Fruit fly (Drosophila melanogaster) whole organism, embryonic: ENCODE measurements around the gene kay.

Source experiments
- ATbp ChIP-seq: fragments of 200-800 bp; sonication (Bioruptor generic); optimal IDR thresholded peaks from 2 replicates; lab custom pipeline; 2017; ENCODE audit warnings: missing biosample characterization, mild to moderate bottlenecking, missing genetic modification characterization, missing genetic modification reagents
- Antp ChIP-seq: fragments of 200-800 bp; sonication (Bioruptor generic); optimal IDR thresholded peaks from 3 replicates; lab custom pipeline; 2016; ENCODE audit warnings: missing biosample characterization, missing genetic modification characterization
- Asciz ChIP-seq: fragments of 200-800 bp; sonication (Bioruptor generic); optimal IDR thresholded peaks from 2 replicates; lab custom pipeline; 2017; ENCODE audit warnings: missing biosample characterization, mild to moderate bottlenecking, missing genetic modification characterization, missing genetic modification reagents
- BEAF-32 ChIP-seq: fragments of 200-800 bp; sonication (Bioruptor generic); optimal IDR thresholded peaks from 3 replicates; lab custom pipeline; 2017; ENCODE audit warnings: missing biosample characterization, missing genetic modification characterization, mild to moderate bottlenecking, moderate library complexity, missing genetic modification reagents
- CG10209 ChIP-seq: fragments of 200-800 bp; sonication (Bioruptor generic); optimal IDR thresholded peaks from 3 replicates; lab custom pipeline; 2017; ENCODE audit warnings: missing biosample characterization, mild to moderate bottlenecking, missing genetic modification characterization, missing genetic modification reagents
- CG11398 ChIP-seq: fragments of 200-800 bp; sonication (Bioruptor generic); optimal IDR thresholded peaks from 2 replicates; lab custom pipeline; 2016; ENCODE audit warnings: missing biosample characterization, missing genetic modification characterization
- CG13775 ChIP-seq: fragments of 200-800 bp; sonication (Bioruptor generic); optimal IDR thresholded peaks from 3 replicates; lab custom pipeline; 2017; ENCODE audit warnings: missing biosample characterization, mild to moderate bottlenecking, missing genetic modification characterization
- CG14441 ChIP-seq: fragments of 200-800 bp; sonication (Bioruptor generic); IDR thresholded peaks from 2 replicates; pipeline ENCODE4 v1.3.6; 2022; ENCODE audit warnings: missing biosample characterization, missing genetic modification characterization
- CG16815 ChIP-seq: fragments of 200-800 bp; sonication (Bioruptor generic); optimal IDR thresholded peaks from 3 replicates; lab custom pipeline; 2017; ENCODE audit warnings: missing biosample characterization, mild to moderate bottlenecking, missing genetic modification characterization
- CG31388 ChIP-seq: fragments of 200-800 bp; sonication (Bioruptor generic); optimal IDR thresholded peaks from 2 replicates; lab custom pipeline; 2016; ENCODE audit warnings: missing biosample characterization, missing genetic modification characterization
- CG31441 ChIP-seq: fragments of 200-800 bp; sonication (Bioruptor generic); IDR thresholded peaks from 2 replicates; pipeline ENCODE4 v1.3.6; 2022; ENCODE audit warnings: missing biosample characterization, missing genetic modification characterization
- CG33557 ChIP-seq: fragments of 200-800 bp; sonication (Bioruptor generic); optimal IDR thresholded peaks from 2 replicates; lab custom pipeline; 2019; ENCODE audit warnings: missing biosample characterization, mild to moderate bottlenecking, missing genetic modification characterization, moderate library complexity
- CG34224 ChIP-seq: fragments of 200-800 bp; sonication (Bioruptor generic); IDR thresholded peaks from 3 replicates; pipeline ENCODE4 v1.3.6; 2022; ENCODE audit warnings: missing biosample characterization, missing genetic modification characterization; ENCODE audit not compliant: partially characterized antibody
- CG3726 ChIP-seq: fragments of 200-800 bp; sonication (Bioruptor generic); IDR thresholded peaks from 3 replicates; pipeline ENCODE4, ENCODE4 v1.3.6; 2022; ENCODE audit warnings: missing biosample characterization, missing genetic modification characterization
- CG3995 ChIP-seq: fragments of 200-800 bp; sonication (Bioruptor generic); optimal IDR thresholded peaks from 3 replicates; lab custom pipeline; 2016; ENCODE audit warnings: missing biosample characterization, missing genetic modification characterization
- CG6683 ChIP-seq: fragments of 200-800 bp; sonication (Bioruptor generic); optimal IDR thresholded peaks from 2 replicates; lab custom pipeline; 2017; ENCODE audit warnings: missing biosample characterization, mild to moderate bottlenecking, missing genetic modification characterization, missing genetic modification reagents
- CG7786 ChIP-seq: fragments of 200-800 bp; sonication (Bioruptor generic); optimal IDR thresholded peaks from 2 replicates; lab custom pipeline; 2016; ENCODE audit warnings: missing biosample characterization, missing genetic modification characterization
- CG8944 ChIP-seq: fragments of 200-800 bp; sonication (Bioruptor generic); optimal IDR thresholded peaks from 3 replicates; lab custom pipeline; 2016; ENCODE audit warnings: missing biosample characterization, missing genetic modification characterization
- Camta ChIP-seq: fragments of 200-800 bp; sonication (Bioruptor generic); optimal IDR thresholded peaks from 2 replicates; lab custom pipeline; 2016; ENCODE audit warnings: missing biosample characterization, missing genetic modification characterization
- CrebB ChIP-seq: fragments of 200-800 bp; sonication (Bioruptor generic); optimal IDR thresholded peaks from 3 replicates; lab custom pipeline; 2018; ENCODE audit warnings: missing biosample characterization, mild to moderate bottlenecking, missing genetic modification characterization
- E2f1 ChIP-seq: fragments of 200-800 bp; sonication (Bioruptor generic); IDR thresholded peaks from 2 replicates; pipeline ENCODE4 v1.3.6; 2022; ENCODE audit warnings: missing biosample characterization, missing genetic modification characterization
- ERR ChIP-seq: fragments of 200-800 bp; sonication (Bioruptor generic); optimal IDR thresholded peaks from 2 replicates; lab custom pipeline; 2016; ENCODE audit warnings: missing biosample characterization, missing genetic modification characterization
- Fer3 ChIP-seq: fragments of 200-800 bp; sonication (Bioruptor generic); optimal IDR thresholded peaks from 2 replicates; lab custom pipeline; 2018; ENCODE audit warnings: missing biosample characterization, mild to moderate bottlenecking, missing genetic modification characterization, moderate library complexity
- Gug ChIP-seq: fragments of 200-800 bp; sonication (Bioruptor generic); IDR thresholded peaks from 4 replicates; pipeline ENCODE4 v1.3.6; 2022; ENCODE audit warnings: missing biosample characterization, missing genetic modification characterization
- H2.0 ChIP-seq: fragments of 200-800 bp; sonication (Bioruptor generic); IDR thresholded peaks from 2 replicates; pipeline ENCODE4 v1.3.6; 2022; ENCODE audit warnings: missing biosample characterization, missing genetic modification characterization
- HLH3B ChIP-seq: fragments of 200-800 bp; sonication (Bioruptor generic); IDR thresholded peaks from 2 replicates; pipeline ENCODE4 v1.3.6; 2022; ENCODE audit warnings: missing biosample characterization, missing genetic modification characterization
- Lhr ChIP-seq: fragments of 200-800 bp; sonication (Bioruptor generic); optimal IDR thresholded peaks from 3 replicates; lab custom pipeline; 2017; ENCODE audit warnings: mild to moderate bottlenecking, missing biosample characterization, missing genetic modification reagents, missing genetic modification characterization
- Six4 ChIP-seq: fragments of 200-800 bp; sonication (Bioruptor generic); optimal IDR thresholded peaks from 2 replicates; lab custom pipeline; 2016; ENCODE audit warnings: missing biosample characterization, missing genetic modification characterization
- Sox100B ChIP-seq: fragments of 200-800 bp; sonication (Bioruptor generic); optimal IDR thresholded peaks from 3 replicates; lab custom pipeline; 2018; ENCODE audit warnings: missing biosample characterization, mild to moderate bottlenecking, missing genetic modification characterization
- Vsx1 ChIP-seq: fragments of 200-800 bp; sonication (Bioruptor generic); optimal IDR thresholded peaks from 2 replicates; lab custom pipeline; 2017; ENCODE audit warnings: missing biosample characterization, mild to moderate bottlenecking, missing genetic modification characterization, missing genetic modification reagents
- Xbp1 ChIP-seq: fragments of 200-800 bp; sonication (Bioruptor generic); optimal IDR thresholded peaks from 3 replicates; lab custom pipeline; 2016; ENCODE audit warnings: missing biosample characterization, mild to moderate bottlenecking, missing genetic modification characterization
- ap ChIP-seq: fragments of 200-800 bp; sonication (Bioruptor generic); IDR thresholded peaks from 2 replicates; pipeline ENCODE4 v1.3.6; 2022; ENCODE audit warnings: missing biosample characterization, missing genetic modification characterization
- cato ChIP-seq: fragments of 200-800 bp; sonication (Bioruptor generic); optimal IDR thresholded peaks from 2 replicates; lab custom pipeline; 2016; ENCODE audit warnings: missing biosample characterization, missing genetic modification characterization, borderline replicate concordance
- croc ChIP-seq: fragments of 200-800 bp; sonication (Bioruptor generic); conservative IDR thresholded peaks from 3 replicates; pipeline ENCODE4 v1.3.6; 2022; ENCODE audit warnings: missing biosample characterization, missing genetic modification characterization
- emc ChIP-seq: fragments of 200-800 bp; sonication (Bioruptor generic); optimal IDR thresholded peaks from 2 replicates; lab custom pipeline; 2016; ENCODE audit warnings: missing biosample characterization, missing genetic modification characterization
- eyg ChIP-seq: fragments of 200-800 bp; sonication (Bioruptor generic); optimal IDR thresholded peaks from 3 replicates; lab custom pipeline; 2016; ENCODE audit warnings: missing biosample characterization, missing genetic modification characterization
- gfzf ChIP-seq: fragments of 200-800 bp; sonication (Bioruptor generic); optimal IDR thresholded peaks from 2 replicates; lab custom pipeline; 2016; ENCODE audit warnings: missing biosample characterization, mild to moderate bottlenecking, missing genetic modification characterization, moderate library complexity
- hth ChIP-seq: fragments of >200 bp; optimal IDR thresholded peaks from 2 replicates; lab custom pipeline; 2017; ENCODE audit warnings: inconsistent platforms
- kay ChIP-seq: fragments of 200-800 bp; sonication (Bioruptor generic); optimal IDR thresholded peaks from 2 replicates; lab custom pipeline; 2016; ENCODE audit warnings: missing biosample characterization, missing genetic modification characterization
- ken ChIP-seq: fragments of 200-800 bp; sonication (Bioruptor generic); IDR thresholded peaks from 3 replicates; pipeline ENCODE4 v1.3.6; 2022; ENCODE audit warnings: missing biosample characterization, missing genetic modification characterization
- klu ChIP-seq: fragments of 200-800 bp; sonication (Bioruptor generic); IDR thresholded peaks from 2 replicates; pipeline ENCODE4 v1.3.6; 2022; ENCODE audit warnings: missing biosample characterization, missing genetic modification characterization
- lola ChIP-seq, 3 experiments: fragments of >200 bp in 2 of 3; fragments of 200-800 bp in 1 of 3; sonication (Bioruptor generic) in 1 of 3; optimal IDR thresholded peaks; 2 replicates each; lab custom pipeline; 2017 to 2019; ENCODE audit warnings: missing biosample characterization in 3 of 3, missing genetic modification characterization in 3 of 3, mild to moderate bottlenecking in 1 of 3, moderate library complexity in 1 of 3
- mld ChIP-seq: fragments of 200-800 bp; sonication (Bioruptor generic); IDR thresholded peaks from 3 replicates; pipeline ENCODE4 v1.3.6; 2022; ENCODE audit warnings: missing biosample characterization, missing genetic modification characterization; ENCODE audit not compliant: partially characterized antibody
- nmo ChIP-seq: fragments of 200-800 bp; sonication (Bioruptor generic); optimal IDR thresholded peaks from 2 replicates; lab custom pipeline; 2018; ENCODE audit warnings: missing biosample characterization, mild to moderate bottlenecking, missing genetic modification characterization, moderate library complexity
- p53 ChIP-seq: fragments of 200-800 bp; sonication (Bioruptor generic); optimal IDR thresholded peaks from 2 replicates; lab custom pipeline; 2016; ENCODE audit warnings: missing biosample characterization, missing genetic modification characterization
- pan ChIP-seq, 4 experiments: fragments of >200 bp in 3 of 4; fragments of 200-800 bp in 1 of 4; sonication (Bioruptor generic) in 1 of 4; optimal IDR thresholded peaks in 3 of 4; IDR thresholded peaks in 1 of 4; 2 replicates each; pipeline versions ENCODE4 v1.3.6 to Lab custom; 2017 to 2022; ENCODE audit warnings: missing biosample characterization in 2 of 4, missing genetic modification characterization in 2 of 4, mixed read lengths in 1 of 4
- sim ChIP-seq: fragments of 200-800 bp; sonication (Bioruptor generic); IDR thresholded peaks from 2 replicates; pipeline ENCODE4 v1.3.6; 2022; ENCODE audit warnings: missing biosample characterization, missing genetic modification characterization
- slbo ChIP-seq: fragments of 200-800 bp; sonication (Bioruptor generic); IDR thresholded peaks from 2 replicates; pipeline ENCODE4 v1.3.6; 2022; ENCODE audit warnings: missing biosample characterization, missing genetic modification characterization
- ssp ChIP-seq: fragments of 200-800 bp; sonication (Bioruptor generic); IDR thresholded peaks from 2 replicates; pipeline ENCODE4 v1.3.6; 2022; ENCODE audit warnings: missing biosample characterization, missing genetic modification characterization
- wdn ChIP-seq: fragments of 200-800 bp; sonication (Bioruptor generic); IDR thresholded peaks from 2 replicates; pipeline ENCODE4 v1.3.6; 2022; ENCODE audit warnings: missing biosample characterization, missing genetic modification characterization

Gene kay

dm6 chr3R:29736678-29737093, 29.1 kb upstream of the kay start, which contains the start of the genes CG7601 and CIA30 (continued):
- TF ChIP-seq CG10209 (GFP tag; lab: Kevin White, UChicago), result peak; percentile 97
- peak; percentile 99 for TF ChIP-seq Antp (GFP tag; lab: Kevin White, UChicago)
- TF ChIP-seq slbo (GFP tag; lab: Robert Waterston, UW), result peak; percentile 100
- TF ChIP-seq E2f1, result peak; percentile 100
- peak; percentile 99 for TF ChIP-seq CG7786 (GFP tag; lab: Kevin White, UChicago)
- TF ChIP-seq p53 (GFP tag; lab: Kevin White, UChicago), result peak; percentile 95
- peak; percentile 99 for TF ChIP-seq Six4 (GFP tag; lab: Kevin White, UChicago)
- peak; percentile 89 for TF ChIP-seq Lhr (GFP tag; lab: Kevin White, UChicago)
- peak; percentile 92 for TF ChIP-seq Vsx1 (GFP tag; lab: Kevin White, UChicago)
- TF ChIP-seq CG6683 (GFP tag; lab: Kevin White, UChicago), result peak; percentile 93
- peak; percentile 29 for TF ChIP-seq BEAF-32 (GFP tag; lab: Kevin White, UChicago)
- peak; percentile 96 for TF ChIP-seq CG11398 (GFP tag; lab: Kevin White, UChicago)
- peak; percentile 100 for TF ChIP-seq ken (GFP tag; lab: Robert Waterston, UW)
- TF ChIP-seq pan (optimal IDR thresholded peaks at IDR 0.05; lab: Kevin White, UChicago), result no peak
- peak in 1 of 2 experiments; percentile 100 for TF ChIP-seq pan (GFP tag; optimal IDR thresholded peaks at IDR 0.05 in 1 of 2, IDR thresholded peaks at IDR 0.05 in 1 of 2)
- TF ChIP-seq ATbp (GFP tag; lab: Kevin White, UChicago), result peak; percentile 96
- TF ChIP-seq ssp (GFP tag; lab: Robert Waterston, UW), result peak; percentile 98
- TF ChIP-seq lola (GFP tag; optimal IDR thresholded peaks at IDR 0.05; lab: Kevin White, UChicago), result peak in 1 of 3 experiments; percentile 93
- no peak for TF ChIP-seq mld (GFP tag; lab: Robert Waterston, UW)
- peak; percentile 98 for TF ChIP-seq ERR (GFP tag; lab: Kevin White, UChicago)
- peak; percentile 99 for TF ChIP-seq CG8944 (GFP tag; lab: Kevin White, UChicago)
- TF ChIP-seq CG3995 (GFP tag; lab: Kevin White, UChicago), result peak; percentile 86
- peak; percentile 99 for TF ChIP-seq nmo
- peak; percentile 99 for TF ChIP-seq Xbp1 (GFP tag; lab: Kevin White, UChicago)
- peak; percentile 100 for TF ChIP-seq wdn
- TF ChIP-seq gfzf (GFP tag; lab: Kevin White, UChicago), result peak; percentile 40
- peak; percentile 99 for TF ChIP-seq sim (GFP tag; lab: Robert Waterston, UW)
- no peak for TF ChIP-seq hth
- peak; percentile 99 for TF ChIP-seq Fer3 (tag; lab: Kevin White, UChicago)
- peak; percentile 93 for TF ChIP-seq CrebB (tag; lab: Kevin White, UChicago)
- TF ChIP-seq Sox100B (GFP tag; lab: Kevin White, UChicago), result peak; percentile 97
- peak; percentile 100 for TF ChIP-seq H2.0
- TF ChIP-seq HLH3B (GFP tag; lab: Robert Waterston, UW), result peak; percentile 100
- peak; percentile 97 for TF ChIP-seq emc (GFP tag; lab: Kevin White, UChicago)
- TF ChIP-seq Camta (GFP tag; lab: Kevin White, UChicago), result peak; percentile 99
- peak; percentile 100 for TF ChIP-seq CG14441
- TF ChIP-seq CG16815, result peak; percentile 97
- peak; percentile 100 for TF ChIP-seq ap (GFP tag; lab: Robert Waterston, UW)
- TF ChIP-seq cato (GFP tag; lab: Kevin White, UChicago), result peak; percentile 94
- peak; percentile 98 for TF ChIP-seq CG31388
- peak; percentile 95 for TF ChIP-seq Asciz (GFP tag; lab: Kevin White, UChicago)
- 0 out of 3 replicates have a peak, but pooled peaks have one; percentile 47 for TF ChIP-seq CG34224 (GFP tag; lab: Robert Waterston, UW)
- no peak for TF ChIP-seq CG31441
- TF ChIP-seq klu (GFP tag; lab: Robert Waterston, UW), result peak; percentile 100
- TF ChIP-seq kay (GFP tag; lab: Kevin White, UChicago), result peak; percentile 98
- TF ChIP-seq croc (GFP tag; lab: Robert Waterston, UW), result peak; percentile 100
- peak; percentile 100 for TF ChIP-seq CG3726 (GFP tag; lab: Robert Waterston, UW)
- TF ChIP-seq eyg (GFP tag; lab: Kevin White, UChicago), result peak; percentile 98
- TF ChIP-seq CG13775, result peak; percentile 96
- TF ChIP-seq Gug (GFP tag; lab: Robert Waterston, UW), result peak; percentile 100
- peak; percentile 91 for TF ChIP-seq CG33557 (GFP tag; lab: Kevin White, UChicago)
